Worm (Caenorhabditis elegans): ENCODE data around the gene dph-5.
A peak's percentile ranks its signal among the peaks of the same experiment; 100 is the strongest.

The dph-5 gene

DNA sequence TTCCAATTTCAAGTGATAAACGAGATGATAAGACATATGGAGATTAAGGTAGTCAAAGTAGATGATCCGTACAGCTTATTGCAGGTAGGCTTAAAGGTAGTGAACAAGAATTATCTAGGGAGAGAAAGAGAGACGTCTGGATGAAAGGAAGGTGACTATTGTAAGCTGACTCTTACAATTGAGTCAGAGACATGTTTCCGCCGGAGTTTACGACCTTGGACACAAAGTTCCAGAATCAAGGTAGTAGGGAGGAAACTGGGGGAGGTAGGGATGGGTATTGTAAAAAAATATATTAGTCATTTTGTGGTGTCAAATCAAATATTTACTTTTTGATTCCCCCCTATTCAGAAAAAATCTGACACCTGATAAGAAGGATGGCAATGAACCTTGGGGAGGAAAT is 42.4 kb downstream of the dph-5 start:
- TF ChIP-seq egl-27 (tag; optimal IDR thresholded peaks at IDR 0.05) (no peak), sma-9 (GFP tag; optimal IDR thresholded peaks at IDR 0.05) (no peak), sma-9 (tag; optimal IDR thresholded peaks at IDR 0.05) (no peak), nhr-25 (tag; optimal IDR thresholded peaks at IDR 0.05) (no peak), lsy-2 (tag; optimal IDR thresholded peaks at IDR 0.05) (no peak), unc-62 (GFP tag; optimal IDR thresholded peaks at IDR 0.05) (no peak), ceh-82 (tag; optimal IDR thresholded peaks at IDR 0.05) (no peak), nhr-10 (tag; optimal IDR thresholded peaks at IDR 0.05) (no peak), nhr-23 (tag; optimal IDR thresholded peaks at IDR 0.05) (no peak), unc-55 (GFP tag; optimal IDR thresholded peaks at IDR 0.05) (no peak), mab-5 (tag; optimal IDR thresholded peaks at IDR 0.05) (no peak), ztf-4 (tag; optimal IDR thresholded peaks at IDR 0.05) (no peak), R02D3.7 (tag; optimal IDR thresholded peaks at IDR 0.05) (no peak), zag-1 (tag; optimal IDR thresholded peaks at IDR 0.05) (no peak), nhr-21 (tag; optimal IDR thresholded peaks at IDR 0.05) (no peak), crh-2 (tag; optimal IDR thresholded peaks at IDR 0.05) (no peak), gmeb-1 (tag; optimal IDR thresholded peaks at IDR 0.05) (no peak), sem-4 (tag; optimal IDR thresholded peaks at IDR 0.05) (no peak), nhr-6 (tag; optimal IDR thresholded peaks at IDR 0.05) (no peak), snpc-4 (tag; optimal IDR thresholded peaks at IDR 0.05) (no peak)

ce11 chrII:11393787-11394186 is 43.8 kb downstream of the dph-5 start:
- TF ChIP-seq Y55F3AM.14 (GFP tag; optimal IDR thresholded peaks at IDR 0.05), result no peak
- TF ChIP-seq nhr-23 (tag; optimal IDR thresholded peaks at IDR 0.05), result no peak
- no peak for TF ChIP-seq nhr-237 (tag; optimal IDR thresholded peaks at IDR 0.05)
- TF ChIP-seq lin-13 (GFP tag; optimal IDR thresholded peaks at IDR 0.05), result no peak

ce11 chrII:11396217-11396616 is 46.2 kb downstream of the dph-5 start:
- TF ChIP-seq ZK546.5 (tag; optimal IDR thresholded peaks at IDR 0.05), result no peak
- no peak for TF ChIP-seq R02D3.7 (tag; optimal IDR thresholded peaks at IDR 0.05)
- TF ChIP-seq aly-2 (tag; optimal IDR thresholded peaks at IDR 0.05), result no peak
- TF ChIP-seq nhr-77 (tag; optimal IDR thresholded peaks at IDR 0.05), result no peak
- TF ChIP-seq ceh-82 (tag; optimal IDR thresholded peaks at IDR 0.05), result no peak

DNA sequence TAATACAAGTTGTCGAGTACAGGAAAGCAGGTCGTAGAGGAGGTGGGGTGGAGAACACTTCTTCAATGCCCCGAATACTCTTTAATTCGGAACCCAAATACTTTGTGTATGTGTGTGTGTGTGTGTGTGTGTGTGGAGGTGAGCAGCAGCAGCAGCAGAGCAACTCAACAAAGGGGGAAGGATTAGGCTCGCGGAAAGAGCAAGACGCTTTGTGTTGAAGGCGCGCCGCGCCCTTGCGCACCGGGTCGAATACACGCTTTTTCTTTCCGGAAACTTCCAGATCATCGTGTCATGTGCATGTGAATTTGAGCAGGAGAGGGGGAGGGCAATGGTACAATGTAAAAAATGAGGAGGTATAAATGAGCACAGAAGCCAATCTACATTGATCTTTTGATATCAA is 48.8 kb downstream of the dph-5 start:
- TF ChIP-seq nhr-10 (tag; optimal IDR thresholded peaks at IDR 0.05) (no peak), R02D3.7 (tag; optimal IDR thresholded peaks at IDR 0.05) (no peak), nhr-12 (tag; optimal IDR thresholded peaks at IDR 0.05) (no peak), elt-1 (tag; optimal IDR thresholded peaks at IDR 0.05) (no peak), snpc-4 (tag; optimal IDR thresholded peaks at IDR 0.05) (no peak), C34F6.9 (tag; optimal IDR thresholded peaks at IDR 0.05) (no peak), gmeb-1 (tag; optimal IDR thresholded peaks at IDR 0.05) (no peak), mbf-1 (tag; optimal IDR thresholded peaks at IDR 0.05) (no peak), peb-1 (tag; optimal IDR thresholded peaks at IDR 0.05) (no peak), sem-4 (tag; optimal IDR thresholded peaks at IDR 0.05) (no peak), sma-3 (GFP tag; optimal IDR thresholded peaks at IDR 0.05) (no peak), mab-5 (tag; optimal IDR thresholded peaks at IDR 0.05) (no peak), ama-1 (optimal IDR thresholded peaks at IDR 0.05) (no peak)

DNA sequence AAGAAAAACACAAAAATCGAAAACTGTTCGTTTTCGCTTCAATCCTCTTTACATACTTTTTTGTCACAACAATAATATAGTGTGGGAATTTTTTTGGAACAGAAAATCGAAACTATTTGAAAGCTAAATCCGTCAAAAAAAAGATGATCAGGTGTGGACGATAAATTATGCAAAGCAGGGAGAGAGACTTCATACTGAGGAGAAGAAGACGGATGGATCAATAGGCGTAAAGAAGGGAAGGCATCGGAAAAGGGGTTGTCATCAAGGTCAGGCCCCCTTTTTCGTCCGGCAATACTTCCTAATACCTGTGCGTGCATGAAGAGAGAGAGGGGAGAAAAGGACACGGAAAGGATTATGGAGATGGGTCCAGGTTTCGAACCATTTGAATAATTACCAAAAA is 50.4 kb downstream of the dph-5 start:
- TF ChIP-seq sma-3 (GFP tag; optimal IDR thresholded peaks at IDR 0.05) (no peak), R02D3.7 (tag; optimal IDR thresholded peaks at IDR 0.05) (no peak), nhr-129 (tag; optimal IDR thresholded peaks at IDR 0.05) (peak; percentile 7)
